Worm (Caenorhabditis elegans) whole organism, mixed stage, embryonic: ENCODE results near the gene C03G6.6.

Source experiments
- elt-1 ChIP-seq: sonication (generic microtip); optimal IDR thresholded peaks from 2 replicates; lab custom pipeline; 2017; ENCODE audit warnings: missing genetic modification characterization, mild to moderate bottlenecking, missing compliant biosample characterization, antibody characterized with exemption, moderate library complexity, borderline replicate concordance; ENCODE audit not compliant: insufficient read depth
- ham-2 ChIP-seq: fragments of 200-800 bp; sonication (Bioruptor generic); optimal IDR thresholded peaks from 2 replicates; lab custom pipeline; 2018; ENCODE audit warnings: mild to moderate bottlenecking, missing genetic modification characterization, missing compliant biosample characterization
- lin-13 ChIP-seq: fragments of 150-350 bp; optimal IDR thresholded peaks from 2 replicates; lab custom pipeline; 2014; ENCODE audit warnings: missing biosample characterization, missing genetic modification characterization
- mep-1 ChIP-seq: fragments of 150-350 bp; optimal IDR thresholded peaks from 2 replicates; lab custom pipeline; 2017; ENCODE audit warnings: missing biosample characterization, missing genetic modification reagents, missing genetic modification characterization, inconsistent platforms
- mls-2 ChIP-seq: sonication (generic microtip); optimal IDR thresholded peaks from 2 replicates; lab custom pipeline; 2016; ENCODE audit warnings: mild to moderate bottlenecking, missing genetic modification characterization, moderate library complexity, missing compliant biosample characterization
- nhr-237 ChIP-seq: fragments of 150-350 bp; optimal IDR thresholded peaks from 2 replicates; lab custom pipeline; 2014; ENCODE audit warnings: missing biosample characterization, missing genetic modification characterization
- sptf-1 ChIP-seq: sonication (generic microtip); optimal IDR thresholded peaks from 2 replicates; lab custom pipeline; 2017; ENCODE audit warnings: mild to moderate bottlenecking, missing genetic modification characterization, moderate library complexity, missing compliant biosample characterization
- tbx-8 ChIP-seq: fragments of 200-800 bp; sonication (Bioruptor generic); optimal IDR thresholded peaks from 2 replicates; lab custom pipeline; 2018; ENCODE audit warnings: mild to moderate bottlenecking, missing genetic modification characterization, moderate library complexity, missing compliant biosample characterization
- unc-62 ChIP-seq: fragments of 150-350 bp; optimal IDR thresholded peaks from 2 replicates; lab custom pipeline; 2014; ENCODE audit warnings: missing biosample characterization, missing genetic modification reagents, missing genetic modification characterization

- TF ChIP-seq ham-2 (GFP tag; lab: Kevin White, UChicago) (no peak), elt-1 (tag; lab: Kevin White, UChicago) (no peak), unc-62 (no peak), nhr-237 (tag; lab: Kevin White, UChicago) (no peak), mls-2 (no peak), sptf-1 (no peak), lin-13 (tag; lab: Kevin White, UChicago) (no peak), tbx-8 (GFP tag; lab: Kevin White, UChicago) (no peak), mep-1 (tag; lab: Kevin White, UChicago) (no peak)
These were observed 42.9 kb downstream of the C03G6.6 start, which contains the start of gene cnc-9 for ce11 chrV:7400095-7400494.
